Fruit fly (Drosophila melanogaster) whole organism, pupa: ENCODE measurements around the gene CG32280.
A peak's percentile ranks its signal among the peaks of the same experiment; 100 is the strongest.

ENCODE experiments used
- CG12605 ChIP-seq: fragments of 200-800 bp; sonication (Bioruptor generic); IDR thresholded peaks from 2 replicates; pipeline ENCODE4 v1.3.6; 2022; ENCODE audit warnings: missing biosample characterization, missing genetic modification characterization
- CG13204 ChIP-seq: fragments of 200-800 bp; sonication (Bioruptor generic); optimal IDR thresholded peaks from 2 replicates; lab custom pipeline; 2018; ENCODE audit warnings: missing biosample characterization, mild to moderate bottlenecking, missing genetic modification characterization, moderate library complexity
- CG14655 ChIP-seq: fragments of 200-800 bp; sonication (Bioruptor generic); optimal IDR thresholded peaks from 3 replicates; lab custom pipeline; 2017; ENCODE audit warnings: mild to moderate bottlenecking, missing biosample characterization, missing genetic modification reagents, missing genetic modification characterization
- CG15710 ChIP-seq: fragments of 200-800 bp; sonication (Bioruptor generic); optimal IDR thresholded peaks from 2 replicates; lab custom pipeline; 2018; ENCODE audit warnings: missing biosample characterization, mild to moderate bottlenecking, missing genetic modification characterization, moderate library complexity
- CG32121 ChIP-seq: fragments of 200-800 bp; sonication (Bioruptor generic); IDR thresholded peaks from 2 replicates; pipeline ENCODE4 v1.3.6; 2022; ENCODE audit warnings: missing biosample characterization, missing genetic modification characterization
- CG4496 ChIP-seq: fragments of 200-800 bp; sonication (Bioruptor generic); IDR thresholded peaks from 3 replicates; pipeline ENCODE4 v1.3.6; 2022; ENCODE audit warnings: missing biosample characterization, missing genetic modification characterization
- CG8159 ChIP-seq: fragments of 200-800 bp; sonication (Bioruptor generic); optimal IDR thresholded peaks from 3 replicates; lab custom pipeline; 2018; ENCODE audit warnings: missing biosample characterization, mild to moderate bottlenecking, missing genetic modification characterization, moderate library complexity
- CG8301 ChIP-seq: fragments of 200-800 bp; sonication (Bioruptor generic); optimal IDR thresholded peaks from 2 replicates; lab custom pipeline; 2018; ENCODE audit warnings: missing biosample characterization, mild to moderate bottlenecking, missing genetic modification characterization
- D1 ChIP-seq: fragments of 200-800 bp; sonication (Bioruptor generic); optimal IDR thresholded peaks from 2 replicates; lab custom pipeline; 2018; ENCODE audit warnings: missing biosample characterization, mild to moderate bottlenecking, missing genetic modification characterization, moderate library complexity
- Pif1A ChIP-seq: fragments of 200-800 bp; sonication (Bioruptor generic); optimal IDR thresholded peaks from 3 replicates; lab custom pipeline; 2016; ENCODE audit warnings: missing biosample characterization, missing genetic modification characterization
- Pif1B ChIP-seq: fragments of 200-800 bp; sonication (Bioruptor generic); optimal IDR thresholded peaks from 3 replicates; lab custom pipeline; 2016; ENCODE audit warnings: missing biosample characterization, missing genetic modification characterization
- fd96Ca ChIP-seq: fragments of 200-800 bp; sonication (Bioruptor generic); IDR thresholded peaks from 3 replicates; pipeline ENCODE4 v1.3.6; 2022; ENCODE audit warnings: missing biosample characterization, missing genetic modification characterization
- gl ChIP-seq: fragments of 200-800 bp; sonication (Bioruptor generic); optimal IDR thresholded peaks from 2 replicates; lab custom pipeline; 2018; ENCODE audit warnings: missing biosample characterization, mild to moderate bottlenecking, missing genetic modification characterization
- rn ChIP-seq: fragments of 200-800 bp; sonication (Bioruptor generic); IDR thresholded peaks from 2 replicates; pipeline ENCODE4 v1.3.6; 2022; ENCODE audit warnings: missing biosample characterization, missing genetic modification characterization

DNA sequence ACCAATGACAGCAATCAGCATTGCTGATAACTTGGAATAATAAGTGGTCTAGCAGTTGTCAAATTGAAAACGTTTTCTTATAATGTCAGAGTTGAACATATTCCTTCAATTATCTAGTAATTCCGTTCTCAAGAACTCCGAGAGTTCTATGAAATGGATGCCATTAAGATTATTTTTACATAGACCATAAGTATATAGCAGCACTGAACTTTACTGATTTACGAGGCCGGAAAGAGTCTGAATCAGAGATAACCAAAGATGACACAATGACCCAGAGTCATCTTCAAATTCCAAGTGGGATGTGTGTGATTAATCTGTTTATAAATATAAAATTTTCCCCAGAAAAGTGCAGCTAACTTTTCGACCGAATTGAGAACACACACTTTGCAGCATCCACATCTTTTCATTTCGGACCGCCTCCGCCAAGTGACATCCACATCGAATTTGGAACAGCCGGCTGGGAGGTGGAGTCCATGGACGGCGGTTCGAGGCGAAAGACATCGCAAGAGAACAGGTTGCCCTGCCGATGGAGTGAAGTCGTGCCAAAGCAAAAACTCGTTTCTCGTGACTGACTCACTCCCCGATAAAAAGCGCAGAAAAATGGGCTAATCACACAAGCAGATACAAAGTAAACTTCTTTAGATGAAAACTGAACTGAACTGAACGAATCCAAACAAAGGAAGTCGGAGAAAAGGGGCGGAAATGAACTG lies 39.9 kb upstream of the CG32280 start:
- TF ChIP-seq gl (tag; lab: Kevin White, UChicago) (no peak), D1 (tag; lab: Kevin White, UChicago) (no peak), CG15710 (tag; lab: Kevin White, UChicago) (no peak), CG8159 (tag; lab: Kevin White, UChicago) (no peak), rn (GFP tag; lab: Robert Waterston, UW) (no peak), CG32121 (GFP tag; lab: Robert Waterston, UW) (no peak), CG12605 (no peak), Pif1B (GFP tag; lab: Kevin White, UChicago) (no peak), fd96Ca (no peak), Pif1A (no peak), CG14655 (GFP tag; lab: Kevin White, UChicago) (no peak), CG13204 (GFP tag; lab: Kevin White, UChicago) (peak; percentile 42), CG4496 (GFP tag; lab: Robert Waterston, UW) (0 out of 3 replicates have a peak, but pooled peaks have one; percentile 41), CG8301 (tag; lab: Kevin White, UChicago) (no peak)
